Worm (Caenorhabditis elegans): ENCODE measurements around the gene cdo-1.

DNA sequence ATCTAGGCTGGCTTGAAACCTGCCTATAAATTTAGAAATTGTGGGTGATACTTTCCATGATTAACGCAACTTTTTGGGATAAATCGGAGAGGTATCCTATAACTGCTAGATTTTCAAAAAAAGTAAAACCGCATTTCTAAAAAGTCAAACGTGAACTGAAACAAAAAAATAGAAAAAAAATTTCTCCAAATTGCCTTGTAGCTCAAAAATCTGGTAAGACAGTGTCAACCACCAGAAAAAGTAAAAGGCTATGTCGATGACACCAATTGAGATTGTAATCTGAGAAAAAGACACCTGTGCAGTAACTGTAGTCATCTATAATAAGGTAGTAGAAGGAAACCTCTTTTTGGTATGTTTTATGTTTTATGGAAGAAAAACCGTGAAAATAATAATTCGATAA lies 34.8 kb downstream of the cdo-1 start, which contains the start of gene wdr-54:
- TF ChIP-seq nhr-76 (tag; optimal IDR thresholded peaks at IDR 0.05) (no peak), mml-1 (tag; optimal IDR thresholded peaks at IDR 0.05) (no peak), skn-1 (tag; optimal IDR thresholded peaks at IDR 0.05) (no peak), egl-27 (tag; optimal IDR thresholded peaks at IDR 0.05) (no peak), ceh-82 (tag; optimal IDR thresholded peaks at IDR 0.05) (no peak), ztf-11 (tag; optimal IDR thresholded peaks at IDR 0.05) (no peak)
